Worm (Caenorhabditis elegans): Measurements from ENCODE around the gene twk-14.

- TF ChIP-seq sea-2 (GFP tag; optimal IDR thresholded peaks at IDR 0.05) (no peak), ama-1 (optimal IDR thresholded peaks at IDR 0.05) (no peak), fkh-2 (tag; optimal IDR thresholded peaks at IDR 0.05) (no peak), unc-62 (GFP tag; optimal IDR thresholded peaks at IDR 0.05) (no peak), unc-39 (tag; optimal IDR thresholded peaks at IDR 0.05) (no peak), R02D3.7 (tag; optimal IDR thresholded peaks at IDR 0.05) (no peak), elt-2 (tag; optimal IDR thresholded peaks at IDR 0.05) (no peak), elt-1 (tag; optimal IDR thresholded peaks at IDR 0.05) (no peak), ZK546.5 (tag; optimal IDR thresholded peaks at IDR 0.05) (no peak), fkh-10 (GFP tag; optimal IDR thresholded peaks at IDR 0.05) (no peak), nfya-1 (tag; optimal IDR thresholded peaks at IDR 0.05; ENCODE audit: insufficient read depth) (no peak), pha-4 (tag; optimal IDR thresholded peaks at IDR 0.05) (no peak)
Measured at ce11 chrV:12358347-12358746, 37.2 kb downstream of the twk-14 start, which contains the start of gene F23H12.5.

Measured in whole organism, L3 larva.